Fruit fly (Drosophila melanogaster): ENCODE results near the gene CG3842.

Gene CG3842

DNA sequence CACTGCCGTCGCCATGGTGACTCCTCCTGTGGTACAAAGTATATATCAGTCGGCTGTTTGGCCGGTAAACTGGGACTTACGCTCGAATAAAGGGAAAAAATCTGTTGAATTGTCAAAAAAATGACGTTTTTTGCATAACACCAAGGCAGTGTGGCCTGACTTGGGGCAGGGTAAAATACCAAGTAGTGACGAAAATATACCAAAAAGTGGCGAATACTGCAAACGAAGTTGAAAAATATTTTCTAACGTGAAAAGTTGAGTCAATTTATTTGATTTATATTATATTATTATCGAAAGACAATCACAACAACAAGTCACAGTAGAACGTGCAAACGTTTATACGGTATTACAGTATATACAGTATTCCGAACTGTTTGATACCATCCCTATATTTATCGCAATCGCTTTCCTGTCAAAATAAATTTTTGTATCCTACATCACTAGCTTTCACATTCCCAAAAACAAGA is 12.7 kb downstream of the CG3842 start, which contains the start of the genes ND-B16.6 and kdn:
ND-B16.6 (minus strand) TSS at position 189 of the 467 bp plus-strand sequence.
kdn (plus strand) TSS at position 417 of the 467 bp plus-strand sequence.
- TF ChIP-seq toe (GFP tag; optimal IDR thresholded peaks at IDR 0.05) (no peak), bab1 (GFP tag; optimal IDR thresholded peaks at IDR 0.05) (no peak), tj (GFP tag; optimal IDR thresholded peaks at IDR 0.05) (peak; percentile 37)

DNA sequence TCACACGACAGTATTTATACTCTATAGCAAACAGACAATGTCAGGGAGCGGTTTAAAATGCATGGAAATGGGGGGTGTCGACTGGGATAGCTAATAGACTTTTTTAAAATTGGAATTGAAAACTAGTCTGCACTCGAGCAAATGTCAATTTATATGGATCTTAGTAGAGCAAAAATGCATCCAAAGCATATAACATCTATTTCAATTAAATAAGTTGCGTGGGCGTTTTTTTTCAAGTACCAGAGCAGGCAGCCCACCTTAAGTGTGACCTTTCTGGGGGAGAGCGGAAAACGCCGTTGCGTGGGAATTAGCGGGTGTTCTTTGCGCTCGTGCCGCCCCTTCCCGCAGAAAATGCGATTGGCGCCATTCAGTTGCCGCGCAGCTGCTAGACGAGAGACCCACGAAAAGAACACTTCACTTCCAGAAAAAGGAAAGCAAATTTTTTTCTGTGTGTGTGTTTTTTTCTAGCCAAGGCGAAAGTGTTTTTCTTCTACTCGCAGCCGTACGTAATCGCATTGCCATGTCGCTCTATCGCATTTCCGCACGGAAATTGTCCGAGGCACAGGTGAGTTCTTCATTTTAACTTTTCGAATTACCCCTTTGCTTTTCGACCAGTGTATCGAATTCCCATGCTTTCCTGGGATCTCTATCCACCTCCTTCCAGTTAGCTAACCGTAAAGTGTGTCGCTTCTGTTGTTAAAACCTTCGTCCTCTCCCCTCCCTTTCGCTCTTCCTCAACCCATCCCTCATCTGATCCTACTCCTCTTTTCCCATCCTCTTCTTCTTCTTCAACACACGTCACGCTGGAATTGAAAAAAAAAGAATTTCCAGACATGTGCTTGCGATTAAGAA is 14.6 kb downstream of the CG3842 start:
- TF ChIP-seq bab1 (GFP tag; optimal IDR thresholded peaks at IDR 0.05) (peak; percentile 50), CG14711 (tag; optimal IDR thresholded peaks at IDR 0.05) (peak; percentile 28), cic (GFP tag; optimal IDR thresholded peaks at IDR 0.05) (peak; percentile 28), cnc (optimal IDR thresholded peaks at IDR 0.05) (no peak), CG1620 (GFP tag; optimal IDR thresholded peaks at IDR 0.05) (peak; percentile 35), tj (GFP tag; optimal IDR thresholded peaks at IDR 0.05) (peak; percentile 38), CG12768 (GFP tag; optimal IDR thresholded peaks at IDR 0.05) (no peak), Hr96 (GFP tag; optimal IDR thresholded peaks at IDR 0.05) (no peak), CG11617 (GFP tag; optimal IDR thresholded peaks at IDR 0.05) (peak; percentile 45), CG33017 (tag; optimal IDR thresholded peaks at IDR 0.05) (no peak), toe (GFP tag; optimal IDR thresholded peaks at IDR 0.05) (no peak), ovo (GFP tag; optimal IDR thresholded peaks at IDR 0.05) (no peak), pad (GFP tag; optimal IDR thresholded peaks at IDR 0.05) (peak; percentile 63), kay (GFP tag; ENCODE audit: borderline replicate concordance) (no peak), CG7101 (tag; optimal IDR thresholded peaks at IDR 0.05) (peak; percentile 64), Crg-1 (GFP tag; optimal IDR thresholded peaks at IDR 0.05) (peak; percentile 47), Mnt (GFP tag; optimal IDR thresholded peaks at IDR 0.05) (peak; percentile 81)

DNA sequence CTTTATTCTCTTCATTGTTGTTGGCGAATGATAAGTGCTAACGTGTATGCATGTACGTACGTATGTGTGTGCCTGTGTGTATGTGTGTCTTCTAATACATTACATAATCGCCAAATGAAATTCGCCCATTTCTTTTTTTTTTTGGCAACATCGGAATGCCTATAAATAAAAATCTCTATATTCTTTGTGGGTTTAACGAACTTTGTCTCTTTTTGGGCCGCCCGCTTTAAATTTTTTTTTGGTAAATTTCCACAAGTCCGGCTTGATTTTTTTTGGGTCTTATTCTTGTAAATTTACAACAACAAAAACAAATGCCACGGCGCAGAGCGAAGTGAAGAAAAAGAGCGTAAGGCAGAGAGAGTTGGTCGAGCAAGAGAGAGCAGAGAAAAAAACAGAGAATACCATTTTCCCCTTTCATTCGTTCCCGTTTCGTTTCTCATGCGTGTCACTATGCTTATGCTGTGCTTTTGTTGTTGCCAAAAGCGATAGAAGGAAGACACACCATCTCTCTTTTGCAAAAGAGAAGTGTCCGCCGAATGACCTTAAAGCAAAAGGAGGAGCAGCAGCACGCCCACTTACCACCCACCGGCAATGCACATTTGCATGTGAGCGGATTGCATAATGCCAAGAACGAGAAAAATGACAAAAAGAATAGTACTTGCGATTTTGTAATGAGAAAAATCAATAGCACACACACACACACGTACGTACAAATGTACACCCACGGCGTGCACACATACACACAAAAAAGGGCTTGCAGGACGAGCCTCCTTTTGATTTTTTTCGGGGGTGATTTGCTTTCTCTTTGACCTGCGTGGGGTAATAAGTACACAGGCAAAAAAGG is 15.4 kb downstream of the CG3842 start:
- TF ChIP-seq tj (GFP tag; optimal IDR thresholded peaks at IDR 0.05) (no peak), pad (GFP tag; optimal IDR thresholded peaks at IDR 0.05) (peak; percentile 92)

DNA sequence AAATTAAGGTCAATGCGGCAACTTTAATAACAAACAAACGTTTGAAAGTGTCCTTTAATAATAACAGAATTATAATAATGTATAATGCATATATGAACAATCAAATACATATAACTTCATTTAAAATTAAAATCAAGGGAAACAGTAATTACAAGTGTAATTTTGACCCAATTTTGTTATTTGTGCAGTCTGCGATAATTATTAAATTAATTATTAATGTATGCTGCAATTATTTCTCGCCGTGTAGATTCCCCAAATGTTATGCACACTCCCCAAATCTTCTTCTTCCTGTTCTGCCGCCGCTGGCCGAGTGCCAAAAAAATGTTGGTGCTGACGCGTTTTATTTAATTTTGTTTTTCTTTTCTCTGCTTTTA is 16.0 kb downstream of the CG3842 start:
- TF ChIP-seq cic (GFP tag; optimal IDR thresholded peaks at IDR 0.05) = no peak
- TF ChIP-seq Crg-1 (GFP tag; optimal IDR thresholded peaks at IDR 0.05) = peak; percentile 27
- peak; percentile 78 for TF ChIP-seq CG7101 (tag; optimal IDR thresholded peaks at IDR 0.05)
- peak; percentile 80 for TF ChIP-seq CG11617 (GFP tag; optimal IDR thresholded peaks at IDR 0.05)
- peak; percentile 73 for TF ChIP-seq CG7045 (GFP tag; optimal IDR thresholded peaks at IDR 0.05)
- peak; percentile 50 for TF ChIP-seq kay (GFP tag; ENCODE audit: borderline replicate concordance)
- peak; percentile 54 for TF ChIP-seq CG12768 (GFP tag; optimal IDR thresholded peaks at IDR 0.05)
- TF ChIP-seq CG14711 (tag; optimal IDR thresholded peaks at IDR 0.05) = peak; percentile 77
- TF ChIP-seq ovo (GFP tag; optimal IDR thresholded peaks at IDR 0.05) = peak; percentile 23
- peak; percentile 21 for TF ChIP-seq Clk (GFP tag; optimal IDR thresholded peaks at IDR 0.05)
- TF ChIP-seq Hr96 (GFP tag; optimal IDR thresholded peaks at IDR 0.05) = no peak
- peak; percentile 43 for TF ChIP-seq toe (GFP tag; optimal IDR thresholded peaks at IDR 0.05)
- no peak for TF ChIP-seq pad (GFP tag; optimal IDR thresholded peaks at IDR 0.05)
- TF ChIP-seq bab1 (GFP tag; optimal IDR thresholded peaks at IDR 0.05) = peak; percentile 79
- TF ChIP-seq Mnt (GFP tag; optimal IDR thresholded peaks at IDR 0.05) = peak; percentile 15
- no peak for TF ChIP-seq cnc (optimal IDR thresholded peaks at IDR 0.05)
- peak; percentile 83 for TF ChIP-seq tj (GFP tag; optimal IDR thresholded peaks at IDR 0.05)
- TF ChIP-seq CG5204 (GFP tag; optimal IDR thresholded peaks at IDR 0.05) = peak; percentile 49
- peak; percentile 52 for TF ChIP-seq CG33017 (tag; optimal IDR thresholded peaks at IDR 0.05)
- peak; percentile 31 for TF ChIP-seq CG1620 (GFP tag; optimal IDR thresholded peaks at IDR 0.05)

DNA sequence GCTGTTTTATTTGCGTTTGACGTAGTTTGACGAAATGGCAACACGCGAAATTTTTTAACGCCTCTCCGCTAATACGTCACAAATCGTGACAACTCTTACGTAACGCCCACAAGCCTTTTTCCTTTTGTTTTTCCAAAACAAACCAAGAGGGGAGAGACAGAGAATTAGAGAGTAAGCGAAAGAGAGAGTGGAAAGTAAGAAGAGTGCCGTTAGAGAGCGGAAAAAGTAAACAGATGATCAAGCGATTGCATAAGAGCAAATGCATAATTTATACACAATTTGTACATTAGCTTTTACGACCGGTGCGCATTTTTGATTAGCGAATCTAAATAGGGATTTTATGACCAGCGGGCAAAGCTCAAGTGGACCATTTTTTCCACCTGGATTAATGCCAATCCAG is 16.6 kb downstream of the CG3842 start:
- TF ChIP-seq CG7045 (GFP tag; optimal IDR thresholded peaks at IDR 0.05) (no peak), ovo (GFP tag; optimal IDR thresholded peaks at IDR 0.05) (no peak), Mnt (GFP tag; optimal IDR thresholded peaks at IDR 0.05) (no peak), CG1620 (GFP tag; optimal IDR thresholded peaks at IDR 0.05) (no peak), Hr96 (GFP tag; optimal IDR thresholded peaks at IDR 0.05) (no peak), CG14711 (tag; optimal IDR thresholded peaks at IDR 0.05) (no peak), pad (GFP tag; optimal IDR thresholded peaks at IDR 0.05) (no peak), CG12768 (GFP tag; optimal IDR thresholded peaks at IDR 0.05) (no peak), CG11617 (GFP tag; optimal IDR thresholded peaks at IDR 0.05) (no peak), Crg-1 (GFP tag; optimal IDR thresholded peaks at IDR 0.05) (no peak), tj (GFP tag; optimal IDR thresholded peaks at IDR 0.05) (no peak), cic (GFP tag; optimal IDR thresholded peaks at IDR 0.05) (no peak), kay (GFP tag; ENCODE audit: borderline replicate concordance) (no peak), Clk (GFP tag; optimal IDR thresholded peaks at IDR 0.05) (no peak), bab1 (GFP tag; optimal IDR thresholded peaks at IDR 0.05) (no peak), toe (GFP tag; optimal IDR thresholded peaks at IDR 0.05) (no peak), CG7101 (tag; optimal IDR thresholded peaks at IDR 0.05) (no peak), CG5204 (GFP tag; optimal IDR thresholded peaks at IDR 0.05) (no peak), cnc (optimal IDR thresholded peaks at IDR 0.05) (no peak)
